Worm (Caenorhabditis elegans) whole organism, L3 larva: ENCODE measurements around the gene C16D9.9.

Source experiments
- R02D3.7 ChIP-seq: fragments of 150-350 bp; optimal IDR thresholded peaks from 2 replicates; lab custom pipeline; 2014; ENCODE audit warnings: missing biosample characterization, missing genetic modification characterization
- ZK546.5 ChIP-seq: sonication (generic microtip); optimal IDR thresholded peaks from 2 replicates; lab custom pipeline; 2017; ENCODE audit warnings: missing biosample characterization, missing genetic modification characterization
- aly-2 ChIP-seq: fragments of 150-350 bp; optimal IDR thresholded peaks from 2 replicates; lab custom pipeline; 2014; ENCODE audit warnings: missing biosample characterization, missing genetic modification characterization
- ama-1 ChIP-seq: fragments of 150-350 bp; optimal IDR thresholded peaks from 2 replicates; lab custom pipeline; 2018
- ceh-16 ChIP-seq: sonication (generic microtip); optimal IDR thresholded peaks from 2 replicates; lab custom pipeline; 2017; ENCODE audit warnings: missing biosample characterization, missing genetic modification characterization
- ceh-28 ChIP-seq: fragments of 150-350 bp; optimal IDR thresholded peaks from 2 replicates; lab custom pipeline; 2014; ENCODE audit warnings: missing biosample characterization, missing genetic modification reagents, missing genetic modification characterization
- ceh-82 ChIP-seq: fragments of 150-350 bp; optimal IDR thresholded peaks from 2 replicates; lab custom pipeline; 2014; ENCODE audit warnings: missing biosample characterization, missing genetic modification characterization
- ceh-9 ChIP-seq: sonication (generic microtip); optimal IDR thresholded peaks from 2 replicates; lab custom pipeline; 2018; ENCODE audit warnings: missing biosample characterization, missing genetic modification characterization
- daf-12 ChIP-seq: fragments of 150-350 bp; optimal IDR thresholded peaks from 2 replicates; lab custom pipeline; 2014; ENCODE audit warnings: missing biosample characterization, missing genetic modification reagents, missing genetic modification characterization
- egl-27 ChIP-seq: sonication (generic microtip); optimal IDR thresholded peaks from 4 replicates; lab custom pipeline; 2017; ENCODE audit warnings: missing biosample characterization, missing genetic modification reagents, missing genetic modification characterization
- egl-5 ChIP-seq: fragments of 150-350 bp; optimal IDR thresholded peaks from 2 replicates; lab custom pipeline; 2017; ENCODE audit warnings: missing biosample characterization, missing genetic modification reagents, missing genetic modification characterization, inconsistent platforms
- elt-1 ChIP-seq: fragments of 150-350 bp; optimal IDR thresholded peaks from 2 replicates; lab custom pipeline; 2014; ENCODE audit warnings: missing biosample characterization, missing genetic modification characterization
- elt-2 ChIP-seq: sonication (generic microtip); optimal IDR thresholded peaks from 2 replicates; lab custom pipeline; 2016; ENCODE audit warnings: missing genetic modification reagents, mild to moderate bottlenecking, missing genetic modification characterization, missing compliant biosample characterization
- elt-3 ChIP-seq, 3 experiments: fragments of 150-350 bp in 1 of 3; sonication (generic microtip) in 2 of 3; optimal IDR thresholded peaks; 2 replicates in 2 of 3; 4 replicates in 1 of 3; lab custom pipeline; 2014 to 2017; ENCODE audit warnings: missing biosample characterization in 3 of 3, missing genetic modification characterization in 3 of 3
- eor-1 ChIP-seq, 2 experiments: fragments of 150-350 bp; optimal IDR thresholded peaks; 2 replicates each; lab custom pipeline; 2014 to 2018; ENCODE audit warnings: missing biosample characterization in 2 of 2, missing genetic modification characterization in 2 of 2
- fkh-10 ChIP-seq: sonication (generic microtip); optimal IDR thresholded peaks from 2 replicates; lab custom pipeline; 2017; ENCODE audit warnings: missing biosample characterization, missing genetic modification reagents, missing genetic modification characterization
- fkh-2 ChIP-seq: fragments of 150-350 bp; optimal IDR thresholded peaks from 2 replicates; lab custom pipeline; 2014; ENCODE audit warnings: missing biosample characterization, missing genetic modification reagents, missing genetic modification characterization
- fos-1 ChIP-seq: fragments of 150-350 bp; optimal IDR thresholded peaks from 2 replicates; lab custom pipeline; 2014; ENCODE audit warnings: missing biosample characterization, missing genetic modification characterization
- hmg-11 ChIP-seq: sonication (generic microtip); optimal IDR thresholded peaks from 2 replicates; lab custom pipeline; 2016; ENCODE audit warnings: missing genetic modification characterization, missing compliant biosample characterization
- jun-1 ChIP-seq: fragments of 150-350 bp; optimal IDR thresholded peaks from 2 replicates; lab custom pipeline; 2014; ENCODE audit warnings: missing biosample characterization, missing genetic modification reagents, missing genetic modification characterization
- lin-15B ChIP-seq: fragments of 150-350 bp; optimal IDR thresholded peaks from 2 replicates; lab custom pipeline; 2014; ENCODE audit warnings: missing biosample characterization, missing genetic modification characterization
- lin-39 ChIP-seq: fragments of 150-350 bp; optimal IDR thresholded peaks from 2 replicates; lab custom pipeline; 2018; ENCODE audit warnings: missing biosample characterization, missing genetic modification reagents, missing genetic modification characterization
- lsy-12 ChIP-seq: sonication (generic microtip); optimal IDR thresholded peaks from 2 replicates; lab custom pipeline; 2016; ENCODE audit warnings: mild to moderate bottlenecking, missing genetic modification characterization, missing compliant biosample characterization
- mdl-1 ChIP-seq: fragments of 150-350 bp; optimal IDR thresholded peaks from 2 replicates; lab custom pipeline; 2014; ENCODE audit warnings: missing biosample characterization, missing genetic modification characterization
- mml-1 ChIP-seq: fragments of 150-350 bp; sonication (generic microtip); optimal IDR thresholded peaks from 3 replicates; lab custom pipeline; 2014; ENCODE audit warnings: missing biosample characterization, missing genetic modification characterization
- nfya-1 ChIP-seq: sonication (generic microtip); optimal IDR thresholded peaks from 2 replicates; lab custom pipeline; 2017; ENCODE audit warnings: missing genetic modification characterization, mild to moderate bottlenecking, missing compliant biosample characterization, antibody characterized with exemption, moderate library complexity; ENCODE audit not compliant: insufficient read depth
- nhr-11 ChIP-seq: fragments of 150-350 bp; optimal IDR thresholded peaks from 2 replicates; lab custom pipeline; 2014; ENCODE audit warnings: missing biosample characterization, missing genetic modification characterization
- nhr-12 ChIP-seq: fragments of 150-350 bp; optimal IDR thresholded peaks from 2 replicates; lab custom pipeline; 2014; ENCODE audit warnings: missing biosample characterization, missing genetic modification characterization
- nhr-23 ChIP-seq: fragments of 150-350 bp; optimal IDR thresholded peaks from 2 replicates; lab custom pipeline; 2014; ENCODE audit warnings: missing biosample characterization, missing genetic modification reagents, missing genetic modification characterization
- nhr-237 ChIP-seq: fragments of 150-350 bp; optimal IDR thresholded peaks from 2 replicates; lab custom pipeline; 2014; ENCODE audit warnings: missing biosample characterization, missing genetic modification characterization
- nhr-25 ChIP-seq: sonication (generic microtip); optimal IDR thresholded peaks from 2 replicates; lab custom pipeline; 2017; ENCODE audit warnings: missing biosample characterization, missing genetic modification characterization
- nhr-28 ChIP-seq: fragments of 150-350 bp; optimal IDR thresholded peaks from 2 replicates; lab custom pipeline; 2014; ENCODE audit warnings: missing biosample characterization, missing genetic modification characterization
- nhr-43 ChIP-seq: sonication (generic microtip); optimal IDR thresholded peaks from 2 replicates; lab custom pipeline; 2016; ENCODE audit warnings: mild to moderate bottlenecking, missing genetic modification characterization, missing compliant biosample characterization; ENCODE audit not compliant: poor library complexity, severe bottlenecking
- nhr-67 ChIP-seq: fragments of 150-350 bp; optimal IDR thresholded peaks from 2 replicates; lab custom pipeline; 2014; ENCODE audit warnings: missing biosample characterization, missing genetic modification characterization
- nhr-76 ChIP-seq: fragments of 150-350 bp; sonication (generic microtip); optimal IDR thresholded peaks from 5 replicates; lab custom pipeline; 2014; ENCODE audit warnings: missing biosample characterization, missing genetic modification characterization
- nhr-77 ChIP-seq: fragments of 150-350 bp; optimal IDR thresholded peaks from 2 replicates; lab custom pipeline; 2014; ENCODE audit warnings: missing biosample characterization, missing genetic modification characterization
- pha-4 ChIP-seq: fragments of 150-350 bp; optimal IDR thresholded peaks from 2 replicates; lab custom pipeline; 2014; ENCODE audit warnings: missing biosample characterization, missing genetic modification reagents, missing genetic modification characterization
- pqm-1 ChIP-seq: fragments of 150-350 bp; optimal IDR thresholded peaks from 2 replicates; lab custom pipeline; 2017; ENCODE audit warnings: missing biosample characterization, missing genetic modification characterization, inconsistent platforms
- sea-2 ChIP-seq: fragments of 150-350 bp; sonication (generic microtip); optimal IDR thresholded peaks from 4 replicates; lab custom pipeline; 2014; ENCODE audit warnings: missing biosample characterization, missing genetic modification reagents, missing genetic modification characterization
- skn-1 ChIP-seq: fragments of 150-350 bp; optimal IDR thresholded peaks from 2 replicates; lab custom pipeline; 2014; ENCODE audit warnings: missing biosample characterization, missing genetic modification characterization
- snpc-4 ChIP-seq: fragments of 150-350 bp; optimal IDR thresholded peaks from 2 replicates; lab custom pipeline; 2014; ENCODE audit warnings: missing biosample characterization, missing genetic modification characterization
- tbx-2 ChIP-seq: sonication (generic microtip); optimal IDR thresholded peaks from 2 replicates; lab custom pipeline; 2016; ENCODE audit warnings: mild to moderate bottlenecking, missing genetic modification characterization, missing compliant biosample characterization
- unc-39 ChIP-seq: sonication (generic microtip); optimal IDR thresholded peaks from 4 replicates; lab custom pipeline; 2017; ENCODE audit warnings: missing biosample characterization, missing genetic modification characterization
- unc-62 ChIP-seq: fragments of 150-350 bp; sonication (generic microtip); optimal IDR thresholded peaks from 4 replicates; lab custom pipeline; 2014; ENCODE audit warnings: missing biosample characterization, missing genetic modification reagents, missing genetic modification characterization
- zag-1 ChIP-seq: fragments of 150-350 bp; optimal IDR thresholded peaks from 2 replicates; lab custom pipeline; 2014; ENCODE audit warnings: missing biosample characterization, missing genetic modification characterization
- ztf-11 ChIP-seq: fragments of 150-350 bp; optimal IDR thresholded peaks from 2 replicates; lab custom pipeline; 2014; ENCODE audit warnings: missing biosample characterization, missing genetic modification characterization
- ztf-4 ChIP-seq: fragments of 150-350 bp; optimal IDR thresholded peaks from 2 replicates; lab custom pipeline; 2014; ENCODE audit warnings: missing biosample characterization, missing genetic modification characterization

C16D9.9 gene

ce11 chrV:8223417-8223816, 40.6 kb upstream of the C16D9.9 start:
- TF ChIP-seq pha-4 (no peak), ceh-28 (no peak), nhr-11 (no peak), mml-1 (no peak)

- no peak for TF ChIP-seq nhr-11
Measured at ce11 chrV:8224634-8225033, 39.4 kb upstream of the C16D9.9 start, which contains the start of gene pax-1. Gene pax-1 (plus strand): TSS chrV:8224934.

- TF ChIP-seq mml-1 = no peak
- no peak for TF ChIP-seq ceh-16 (tag; lab: Kevin White, UChicago)
- TF ChIP-seq egl-5 (tag; lab: Kevin White, UChicago) = no peak
- TF ChIP-seq ceh-9 (tag; lab: Kevin White, UChicago) = no peak
- no peak for TF ChIP-seq aly-2
Measured at ce11 chrV:8226812-8227211, 37.2 kb upstream of the C16D9.9 start, which contains the start of gene K07C11.10. Gene K07C11.10 (minus strand): TSS chrV:8226912.

- TF ChIP-seq jun-1 (tag; lab: Kevin White, UChicago) (no peak), nhr-11 (no peak), hmg-11 (tag; lab: Kevin White, UChicago) (peak; percentile 80), egl-5 (tag; lab: Kevin White, UChicago) (no peak), unc-39 (tag; lab: Kevin White, UChicago) (no peak), nfya-1 (tag; lab: Kevin White, UChicago) (peak; percentile 82), lin-39 (tag; lab: Kevin White, UChicago) (peak; percentile 69), pqm-1 (tag; lab: Kevin White, UChicago) (peak; percentile 77), pha-4 (peak; percentile 86), eor-1 (tag; optimal IDR thresholded peaks at IDR 0.05; lab: Kevin White, UChicago) (no peak), ZK546.5 (no peak), fkh-10 (GFP tag; lab: Kevin White, UChicago) (no peak), ztf-11 (tag; lab: Kevin White, UChicago) (no peak), ceh-82 (peak; percentile 41), lin-15B (tag; lab: Kevin White, UChicago) (peak; percentile 49), nhr-77 (peak; percentile 45), snpc-4 (peak; percentile 99), fkh-2 (tag; lab: Kevin White, UChicago) (no peak), elt-2 (tag; lab: Kevin White, UChicago) (peak; percentile 70), nhr-23 (tag; lab: Kevin White, UChicago) (peak; percentile 91), nhr-25 (tag; lab: Kevin White, UChicago) (peak; percentile 84), lsy-12 (peak; percentile 58), nhr-67 (tag; lab: Kevin White, UChicago) (no peak), ztf-4 (no peak), skn-1 (tag; lab: Kevin White, UChicago) (no peak), ceh-28 (peak; percentile 59), tbx-2 (tag; lab: Kevin White, UChicago) (peak; percentile 69), nhr-12 (tag; lab: Kevin White, UChicago) (no peak), fos-1 (tag; lab: Kevin White, UChicago) (no peak), ceh-16 (tag; lab: Kevin White, UChicago) (no peak), elt-1 (no peak), unc-62 (GFP tag; lab: Kevin White, UChicago) (no peak), ceh-9 (tag; lab: Kevin White, UChicago) (no peak), ama-1 (lab: Kevin White, UChicago) (peak; percentile 94), nhr-43 (tag; lab: Kevin White, UChicago) (peak; percentile 81), sea-2 (GFP tag; lab: Kevin White, UChicago) (no peak), mml-1 (no peak), mdl-1 (tag; lab: Kevin White, UChicago) (no peak), aly-2 (peak; percentile 91), elt-3 (tag; optimal IDR thresholded peaks at IDR 0.05; lab: Kevin White, UChicago) (peak in 1 of 3 experiments; percentile 40), nhr-76 (tag; lab: Kevin White, UChicago) (no peak), nhr-28 (no peak), nhr-237 (tag; lab: Kevin White, UChicago) (no peak), R02D3.7 (tag; lab: Kevin White, UChicago) (peak; percentile 73), egl-27 (peak; percentile 66), daf-12 (tag; lab: Kevin White, UChicago) (no peak), zag-1 (tag; lab: Kevin White, UChicago) (peak; percentile 3)
- TF ChIP-seq, all 47 proteins: peak for 22
Measured at ce11 chrV:8228712-8229119, 35.3 kb upstream of the C16D9.9 start.
